Worm (Caenorhabditis elegans): ENCODE data around the gene C45B11.9.

The C45B11.9 gene

DNA sequence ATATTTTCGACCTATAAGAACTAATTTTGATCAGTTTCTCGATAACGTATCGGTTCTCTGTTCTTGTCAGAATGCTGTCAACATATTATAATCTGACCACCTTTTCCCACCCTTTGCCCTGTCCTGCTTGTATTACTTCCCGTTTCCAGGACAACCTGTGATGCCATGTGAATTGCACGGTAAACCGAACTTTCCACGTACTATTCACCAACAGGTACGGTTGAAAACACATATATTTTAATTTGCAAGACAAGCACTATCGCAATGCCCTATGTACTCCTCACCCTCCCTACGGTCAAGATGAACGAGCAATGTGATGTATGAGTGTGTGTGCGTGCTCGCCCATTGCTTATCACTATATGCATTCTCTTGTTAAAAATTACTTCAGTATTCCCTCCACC is 31.0 kb upstream of the C45B11.9 start (continued):
- TF ChIP-seq zag-1 (tag; optimal IDR thresholded peaks at IDR 0.05) (no peak), ztf-11 (tag; optimal IDR thresholded peaks at IDR 0.05) (no peak), pqm-1 (tag; optimal IDR thresholded peaks at IDR 0.05) (peak; percentile 49), nhr-28 (tag; optimal IDR thresholded peaks at IDR 0.05) (peak; percentile 64)

DNA sequence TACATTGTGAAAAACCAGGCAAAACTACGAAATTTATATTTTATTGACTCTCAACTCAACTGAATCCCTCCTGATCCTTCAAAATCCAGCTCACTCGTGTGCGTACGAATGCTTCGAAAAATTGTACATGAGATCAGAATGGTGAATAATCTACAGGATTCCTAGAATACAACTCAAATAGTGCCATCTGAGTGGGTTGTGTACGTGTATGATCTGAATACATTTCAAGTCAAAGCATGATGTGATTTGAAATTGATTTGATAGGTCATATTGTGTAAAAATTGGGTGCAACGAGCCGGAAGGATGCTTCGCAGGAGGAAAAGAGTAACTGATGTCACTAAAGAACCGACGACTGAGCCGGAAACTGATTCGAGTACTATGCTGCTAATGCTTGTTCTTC is 29.4 kb upstream of the C45B11.9 start:
- TF ChIP-seq cey-2 (tag; optimal IDR thresholded peaks at IDR 0.05; ENCODE audit: borderline replicate concordance, insufficient read depth) = no peak

ce11 chrV:11011807-11012206 is 28.3 kb upstream of the C45B11.9 start:
- TF ChIP-seq nhr-28 (tag; optimal IDR thresholded peaks at IDR 0.05) = peak; percentile 6
- no peak for TF ChIP-seq F44E2.7 (GFP tag; IDR thresholded peaks at IDR 0.05)
- TF ChIP-seq arid-1 (GFP tag; conservative IDR thresholded peaks at IDR 0.05) = no peak
- TF ChIP-seq ama-1 (optimal IDR thresholded peaks at IDR 0.05) = no peak
- TF ChIP-seq hlh-11 (tag; optimal IDR thresholded peaks at IDR 0.05) = no peak

- TF ChIP-seq hlh-30 (tag; optimal IDR thresholded peaks at IDR 0.05; ENCODE audit: insufficient read depth) (peak; percentile 11), egl-27 (tag; optimal IDR thresholded peaks at IDR 0.05) (no peak), nhr-28 (tag; optimal IDR thresholded peaks at IDR 0.05) (peak; percentile 1), aha-1 (tag) (peak; percentile 59), set-16 (GFP tag; IDR thresholded peaks at IDR 0.05) (no peak), mxl-3 (GFP tag; optimal IDR thresholded peaks at IDR 0.05) (peak; percentile 7), ama-1 (optimal IDR thresholded peaks at IDR 0.05) (no peak)
Observed at ce11 chrV:11012419-11012818, 27.7 kb upstream of the C45B11.9 start, which contains the start of gene C13G3.1. C13G3.1 (minus strand) TSS chrV:11012465.

ce11 chrV:11013179-11013578 is 26.9 kb upstream of the C45B11.9 start:
- TF ChIP-seq unc-62 (GFP tag; optimal IDR thresholded peaks at IDR 0.05 in 1 of 2) = peak in 1 of 2 experiments; percentile 93
- no peak for TF ChIP-seq unc-62 (tag; optimal IDR thresholded peaks at IDR 0.05)
- no peak for TF ChIP-seq skn-1 (tag; optimal IDR thresholded peaks at IDR 0.05)
- no peak for TF ChIP-seq saeg-2 (GFP tag; IDR thresholded peaks at IDR 0.05)
- TF ChIP-seq lin-1 (GFP tag; IDR thresholded peaks at IDR 0.05) = no peak

- TF ChIP-seq T20F7.1 (GFP tag; optimal IDR thresholded peaks at IDR 0.05) = no peak
- TF ChIP-seq R02D3.7 (tag; optimal IDR thresholded peaks at IDR 0.05) = no peak
- no peak for TF ChIP-seq nhr-111 (GFP tag; optimal IDR thresholded peaks at IDR 0.05)
- no peak for TF ChIP-seq nhr-102 (tag; optimal IDR thresholded peaks at IDR 0.05)
- TF ChIP-seq Y5F2A.4 (GFP tag; optimal IDR thresholded peaks at IDR 0.05) = no peak
- no peak for TF ChIP-seq lim-7 (GFP tag; IDR thresholded peaks at IDR 0.05)
- TF ChIP-seq snpc-4 (tag; optimal IDR thresholded peaks at IDR 0.05) = no peak
- no peak for TF ChIP-seq nhr-28 (tag; optimal IDR thresholded peaks at IDR 0.05)
- TF ChIP-seq nhr-76 (tag; optimal IDR thresholded peaks at IDR 0.05) = no peak
- TF ChIP-seq nhr-237 (tag; optimal IDR thresholded peaks at IDR 0.05) = no peak
- TF ChIP-seq unc-130 (GFP tag; optimal IDR thresholded peaks at IDR 0.05) = no peak
- TF ChIP-seq daf-16 (GFP tag; optimal IDR thresholded peaks at IDR 0.05) = no peak
- no peak for TF ChIP-seq daf-16 (tag; optimal IDR thresholded peaks at IDR 0.05)
- TF ChIP-seq mep-1 (tag; optimal IDR thresholded peaks at IDR 0.05) = no peak
- TF ChIP-seq F26F4.8 (GFP tag; conservative IDR thresholded peaks at IDR 0.05) = no peak
- no peak for TF ChIP-seq fos-1 (tag; optimal IDR thresholded peaks at IDR 0.05)
Observed at ce11 chrV:11014758-11015157, 25.4 kb upstream of the C45B11.9 start.

Data from whole organism, L4 larva.